Fruit fly (Drosophila melanogaster): ENCODE data around the gene CG32454.

- TF ChIP-seq Dfd (GFP tag; optimal IDR thresholded peaks at IDR 0.05), result no peak
- TF ChIP-seq brk (GFP tag; optimal IDR thresholded peaks at IDR 0.05), result no peak
- TF ChIP-seq ey (GFP tag; optimal IDR thresholded peaks at IDR 0.05), result no peak
These were observed 12.6 kb downstream of the CG32454 start for dm6 chr3L:22742121-22742531.

All from whole organism, wandering third instar larva.